Worm (Caenorhabditis elegans): ENCODE data around the gene R10D12.7.

- TF ChIP-seq pqm-1 (tag; optimal IDR thresholded peaks at IDR 0.05) = no peak
- no peak for TF ChIP-seq nhr-76 (tag; optimal IDR thresholded peaks at IDR 0.05)
- TF ChIP-seq nhr-77 (tag; optimal IDR thresholded peaks at IDR 0.05) = no peak
- TF ChIP-seq ZK546.5 (tag; optimal IDR thresholded peaks at IDR 0.05) = no peak
- TF ChIP-seq ceh-82 (tag; optimal IDR thresholded peaks at IDR 0.05) = no peak
- no peak for TF ChIP-seq fkh-10 (GFP tag; optimal IDR thresholded peaks at IDR 0.05)
- TF ChIP-seq unc-62 (GFP tag; optimal IDR thresholded peaks at IDR 0.05) = no peak
- TF ChIP-seq aly-2 (tag; optimal IDR thresholded peaks at IDR 0.05) = no peak
- no peak for TF ChIP-seq nhr-67 (tag; optimal IDR thresholded peaks at IDR 0.05)
- TF ChIP-seq nhr-237 (tag; optimal IDR thresholded peaks at IDR 0.05) = no peak
- no peak for TF ChIP-seq nhr-43 (tag; optimal IDR thresholded peaks at IDR 0.05; ENCODE audit: poor library complexity, severe bottlenecking)
- no peak for TF ChIP-seq ama-1 (optimal IDR thresholded peaks at IDR 0.05)
- no peak for TF ChIP-seq snpc-4 (tag; optimal IDR thresholded peaks at IDR 0.05)
Observed at ce11 chrV:13949752-13950151, at the start of gene R10D12.7.

Data from whole organism, L3 larva.